Worm (Caenorhabditis elegans) whole organism, L3 larva: ENCODE results near the gene str-206.

Source experiments
- R02D3.7 ChIP-seq: fragments of 150-350 bp; optimal IDR thresholded peaks from 2 replicates; lab custom pipeline; 2014; ENCODE audit warnings: missing biosample characterization, missing genetic modification characterization
- ZK546.5 ChIP-seq: sonication (generic microtip); optimal IDR thresholded peaks from 2 replicates; lab custom pipeline; 2017; ENCODE audit warnings: missing biosample characterization, missing genetic modification characterization
- ceh-16 ChIP-seq: sonication (generic microtip); optimal IDR thresholded peaks from 2 replicates; lab custom pipeline; 2017; ENCODE audit warnings: missing biosample characterization, missing genetic modification characterization
- ceh-82 ChIP-seq: fragments of 150-350 bp; optimal IDR thresholded peaks from 2 replicates; lab custom pipeline; 2014; ENCODE audit warnings: missing biosample characterization, missing genetic modification characterization
- ceh-9 ChIP-seq: sonication (generic microtip); optimal IDR thresholded peaks from 2 replicates; lab custom pipeline; 2018; ENCODE audit warnings: missing biosample characterization, missing genetic modification characterization
- daf-12 ChIP-seq: fragments of 150-350 bp; optimal IDR thresholded peaks from 2 replicates; lab custom pipeline; 2014; ENCODE audit warnings: missing biosample characterization, missing genetic modification reagents, missing genetic modification characterization
- egl-27 ChIP-seq: sonication (generic microtip); optimal IDR thresholded peaks from 4 replicates; lab custom pipeline; 2017; ENCODE audit warnings: missing biosample characterization, missing genetic modification reagents, missing genetic modification characterization
- egl-5 ChIP-seq: fragments of 150-350 bp; optimal IDR thresholded peaks from 2 replicates; lab custom pipeline; 2017; ENCODE audit warnings: missing biosample characterization, missing genetic modification reagents, missing genetic modification characterization, inconsistent platforms
- elt-1 ChIP-seq: fragments of 150-350 bp; optimal IDR thresholded peaks from 2 replicates; lab custom pipeline; 2014; ENCODE audit warnings: missing biosample characterization, missing genetic modification characterization
- elt-2 ChIP-seq: sonication (generic microtip); optimal IDR thresholded peaks from 2 replicates; lab custom pipeline; 2016; ENCODE audit warnings: missing genetic modification reagents, mild to moderate bottlenecking, missing genetic modification characterization, missing compliant biosample characterization
- eor-1 ChIP-seq, 2 experiments: fragments of 150-350 bp; optimal IDR thresholded peaks; 2 replicates each; lab custom pipeline; 2014 to 2018; ENCODE audit warnings: missing biosample characterization in 2 of 2, missing genetic modification characterization in 2 of 2
- fkh-2 ChIP-seq: fragments of 150-350 bp; optimal IDR thresholded peaks from 2 replicates; lab custom pipeline; 2014; ENCODE audit warnings: missing biosample characterization, missing genetic modification reagents, missing genetic modification characterization
- fos-1 ChIP-seq: fragments of 150-350 bp; optimal IDR thresholded peaks from 2 replicates; lab custom pipeline; 2014; ENCODE audit warnings: missing biosample characterization, missing genetic modification characterization
- hmg-11 ChIP-seq: sonication (generic microtip); optimal IDR thresholded peaks from 2 replicates; lab custom pipeline; 2016; ENCODE audit warnings: missing genetic modification characterization, missing compliant biosample characterization
- jun-1 ChIP-seq: fragments of 150-350 bp; optimal IDR thresholded peaks from 2 replicates; lab custom pipeline; 2014; ENCODE audit warnings: missing biosample characterization, missing genetic modification reagents, missing genetic modification characterization
- lin-15B ChIP-seq: fragments of 150-350 bp; optimal IDR thresholded peaks from 2 replicates; lab custom pipeline; 2014; ENCODE audit warnings: missing biosample characterization, missing genetic modification characterization
- lin-39 ChIP-seq: fragments of 150-350 bp; optimal IDR thresholded peaks from 2 replicates; lab custom pipeline; 2018; ENCODE audit warnings: missing biosample characterization, missing genetic modification reagents, missing genetic modification characterization
- lsy-12 ChIP-seq: sonication (generic microtip); optimal IDR thresholded peaks from 2 replicates; lab custom pipeline; 2016; ENCODE audit warnings: mild to moderate bottlenecking, missing genetic modification characterization, missing compliant biosample characterization
- mdl-1 ChIP-seq: fragments of 150-350 bp; optimal IDR thresholded peaks from 2 replicates; lab custom pipeline; 2014; ENCODE audit warnings: missing biosample characterization, missing genetic modification characterization
- mml-1 ChIP-seq: fragments of 150-350 bp; sonication (generic microtip); optimal IDR thresholded peaks from 3 replicates; lab custom pipeline; 2014; ENCODE audit warnings: missing biosample characterization, missing genetic modification characterization
- nfya-1 ChIP-seq: sonication (generic microtip); optimal IDR thresholded peaks from 2 replicates; lab custom pipeline; 2017; ENCODE audit warnings: missing genetic modification characterization, mild to moderate bottlenecking, missing compliant biosample characterization, antibody characterized with exemption, moderate library complexity; ENCODE audit not compliant: insufficient read depth
- nhr-11 ChIP-seq: fragments of 150-350 bp; optimal IDR thresholded peaks from 2 replicates; lab custom pipeline; 2014; ENCODE audit warnings: missing biosample characterization, missing genetic modification characterization
- nhr-23 ChIP-seq: fragments of 150-350 bp; optimal IDR thresholded peaks from 2 replicates; lab custom pipeline; 2014; ENCODE audit warnings: missing biosample characterization, missing genetic modification reagents, missing genetic modification characterization
- nhr-237 ChIP-seq: fragments of 150-350 bp; optimal IDR thresholded peaks from 2 replicates; lab custom pipeline; 2014; ENCODE audit warnings: missing biosample characterization, missing genetic modification characterization
- nhr-25 ChIP-seq: sonication (generic microtip); optimal IDR thresholded peaks from 2 replicates; lab custom pipeline; 2017; ENCODE audit warnings: missing biosample characterization, missing genetic modification characterization
- nhr-28 ChIP-seq: fragments of 150-350 bp; optimal IDR thresholded peaks from 2 replicates; lab custom pipeline; 2014; ENCODE audit warnings: missing biosample characterization, missing genetic modification characterization
- nhr-43 ChIP-seq: sonication (generic microtip); optimal IDR thresholded peaks from 2 replicates; lab custom pipeline; 2016; ENCODE audit warnings: mild to moderate bottlenecking, missing genetic modification characterization, missing compliant biosample characterization; ENCODE audit not compliant: poor library complexity, severe bottlenecking
- nhr-67 ChIP-seq: fragments of 150-350 bp; optimal IDR thresholded peaks from 2 replicates; lab custom pipeline; 2014; ENCODE audit warnings: missing biosample characterization, missing genetic modification characterization
- nhr-76 ChIP-seq: fragments of 150-350 bp; sonication (generic microtip); optimal IDR thresholded peaks from 5 replicates; lab custom pipeline; 2014; ENCODE audit warnings: missing biosample characterization, missing genetic modification characterization
- nhr-77 ChIP-seq: fragments of 150-350 bp; optimal IDR thresholded peaks from 2 replicates; lab custom pipeline; 2014; ENCODE audit warnings: missing biosample characterization, missing genetic modification characterization
- pha-4 ChIP-seq: fragments of 150-350 bp; optimal IDR thresholded peaks from 2 replicates; lab custom pipeline; 2014; ENCODE audit warnings: missing biosample characterization, missing genetic modification reagents, missing genetic modification characterization
- pqm-1 ChIP-seq: fragments of 150-350 bp; optimal IDR thresholded peaks from 2 replicates; lab custom pipeline; 2017; ENCODE audit warnings: missing biosample characterization, missing genetic modification characterization, inconsistent platforms
- sea-2 ChIP-seq: fragments of 150-350 bp; sonication (generic microtip); optimal IDR thresholded peaks from 4 replicates; lab custom pipeline; 2014; ENCODE audit warnings: missing biosample characterization, missing genetic modification reagents, missing genetic modification characterization
- skn-1 ChIP-seq: fragments of 150-350 bp; optimal IDR thresholded peaks from 2 replicates; lab custom pipeline; 2014; ENCODE audit warnings: missing biosample characterization, missing genetic modification characterization
- snpc-4 ChIP-seq: fragments of 150-350 bp; optimal IDR thresholded peaks from 2 replicates; lab custom pipeline; 2014; ENCODE audit warnings: missing biosample characterization, missing genetic modification characterization
- tbx-2 ChIP-seq: sonication (generic microtip); optimal IDR thresholded peaks from 2 replicates; lab custom pipeline; 2016; ENCODE audit warnings: mild to moderate bottlenecking, missing genetic modification characterization, missing compliant biosample characterization
- unc-62 ChIP-seq: fragments of 150-350 bp; sonication (generic microtip); optimal IDR thresholded peaks from 4 replicates; lab custom pipeline; 2014; ENCODE audit warnings: missing biosample characterization, missing genetic modification reagents, missing genetic modification characterization
- zag-1 ChIP-seq: fragments of 150-350 bp; optimal IDR thresholded peaks from 2 replicates; lab custom pipeline; 2014; ENCODE audit warnings: missing biosample characterization, missing genetic modification characterization

str-206 gene

ce11 chrV:6248714-6249113, 30.8 kb downstream of the str-206 start:
- TF ChIP-seq sea-2, result no peak
- no peak for TF ChIP-seq ceh-82
- peak; percentile 24 for TF ChIP-seq pha-4
- TF ChIP-seq pqm-1, result peak; percentile 32
- peak; percentile 54 for TF ChIP-seq elt-2 (tag; lab: Kevin White, UChicago)
- no peak for TF ChIP-seq ceh-9 (tag; lab: Kevin White, UChicago)
- TF ChIP-seq nhr-11 (tag; lab: Kevin White, UChicago), result no peak
- peak; percentile 2 for TF ChIP-seq jun-1 (tag; lab: Kevin White, UChicago)
- TF ChIP-seq nhr-77 (tag; lab: Kevin White, UChicago), result no peak
- TF ChIP-seq nfya-1 (tag; lab: Kevin White, UChicago), result peak; percentile 15
- TF ChIP-seq hmg-11 (tag; lab: Kevin White, UChicago), result no peak
- peak; percentile 50 for TF ChIP-seq nhr-43 (tag; lab: Kevin White, UChicago)
- no peak for TF ChIP-seq tbx-2 (tag; lab: Kevin White, UChicago)
- TF ChIP-seq ZK546.5 (tag; lab: Kevin White, UChicago), result no peak
- no peak for TF ChIP-seq nhr-237 (tag; lab: Kevin White, UChicago)
- no peak for TF ChIP-seq nhr-28 (tag; lab: Kevin White, UChicago)
- TF ChIP-seq nhr-23 (tag; lab: Kevin White, UChicago), result peak; percentile 12
- TF ChIP-seq, all 47 proteins: peak for 7

- no peak for TF ChIP-seq nhr-43 (tag; lab: Kevin White, UChicago)
- TF ChIP-seq elt-1 (tag; lab: Kevin White, UChicago), result peak; percentile 28
- TF ChIP-seq ZK546.5 (tag; lab: Kevin White, UChicago), result no peak
- TF ChIP-seq nhr-25, result peak; percentile 35
- peak; percentile 15 for TF ChIP-seq pha-4
- TF ChIP-seq, all 47 proteins: peak for 3
Observed at ce11 chrV:6249135-6249534, 31.2 kb downstream of the str-206 start.

- TF ChIP-seq pqm-1, result peak; percentile 19
- no peak for TF ChIP-seq mdl-1 (tag; lab: Kevin White, UChicago)
- no peak for TF ChIP-seq ZK546.5 (tag; lab: Kevin White, UChicago)
- no peak for TF ChIP-seq lin-39 (tag; lab: Kevin White, UChicago)
- peak; percentile 87 for TF ChIP-seq elt-2 (tag; lab: Kevin White, UChicago)
- TF ChIP-seq, all 47 proteins: peak for 2
Observed at ce11 chrV:6250959-6251598, 33.1 kb downstream of the str-206 start.

DNA sequence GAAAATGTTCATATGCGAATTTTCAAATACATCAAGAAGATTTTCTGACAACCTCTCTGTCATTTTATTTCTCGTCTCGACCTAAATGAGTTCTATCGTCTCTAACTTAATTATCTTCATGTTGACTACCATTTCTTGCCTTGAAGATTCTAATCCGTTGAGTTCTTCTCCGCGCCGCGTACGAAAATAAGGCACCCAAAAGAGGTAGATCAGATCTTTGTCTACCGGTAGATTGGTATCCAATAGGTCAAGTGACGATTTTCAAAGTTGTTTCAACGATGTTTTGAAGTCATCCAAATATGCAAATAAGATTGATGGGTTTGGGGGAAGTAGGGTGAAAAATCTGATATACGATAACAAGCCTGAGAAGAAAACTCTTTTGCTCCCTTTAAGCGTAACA, 36.0 kb downstream of the str-206 start:
- TF ChIP-seq lin-15B (tag; lab: Kevin White, UChicago) (no peak), skn-1 (tag; lab: Kevin White, UChicago) (no peak), nhr-23 (tag; lab: Kevin White, UChicago) (peak; percentile 87), nhr-11 (tag; lab: Kevin White, UChicago) (no peak), nhr-67 (tag; lab: Kevin White, UChicago) (no peak), nhr-25 (peak; percentile 52), pha-4 (no peak), ceh-82 (no peak), ceh-16 (no peak), nhr-28 (tag; lab: Kevin White, UChicago) (no peak), nhr-76 (no peak), snpc-4 (no peak), elt-1 (tag; lab: Kevin White, UChicago) (peak; percentile 94), unc-62 (no peak)

DNA sequence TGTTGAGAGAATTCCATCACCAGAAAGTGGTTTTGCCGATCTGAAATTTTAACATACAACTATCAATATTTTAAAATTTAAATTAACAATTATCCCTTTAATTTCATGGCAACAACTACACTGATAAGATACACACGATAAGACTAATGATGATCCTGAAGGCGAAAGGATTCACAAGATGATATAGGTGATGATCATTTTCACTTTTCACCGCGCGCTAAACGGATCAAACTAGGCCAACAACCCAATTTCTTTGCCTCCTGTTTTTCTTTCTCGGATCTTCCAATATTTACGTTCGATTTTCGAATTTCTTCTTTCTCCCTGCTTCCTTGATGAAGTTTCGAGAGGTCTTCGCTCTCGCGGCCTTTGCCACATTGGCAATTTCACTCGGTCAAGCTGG, 41.2 kb downstream of the str-206 start, which contains the start of gene K08B12.1:
Gene K08B12.1 (plus strand): TSS at position 229 of the 400 bp plus-strand sequence.
- TF ChIP-seq R02D3.7 (no peak), nhr-23 (tag; lab: Kevin White, UChicago) (peak; percentile 68)
- TF ChIP-seq, all 47 proteins: peak for 1

DNA sequence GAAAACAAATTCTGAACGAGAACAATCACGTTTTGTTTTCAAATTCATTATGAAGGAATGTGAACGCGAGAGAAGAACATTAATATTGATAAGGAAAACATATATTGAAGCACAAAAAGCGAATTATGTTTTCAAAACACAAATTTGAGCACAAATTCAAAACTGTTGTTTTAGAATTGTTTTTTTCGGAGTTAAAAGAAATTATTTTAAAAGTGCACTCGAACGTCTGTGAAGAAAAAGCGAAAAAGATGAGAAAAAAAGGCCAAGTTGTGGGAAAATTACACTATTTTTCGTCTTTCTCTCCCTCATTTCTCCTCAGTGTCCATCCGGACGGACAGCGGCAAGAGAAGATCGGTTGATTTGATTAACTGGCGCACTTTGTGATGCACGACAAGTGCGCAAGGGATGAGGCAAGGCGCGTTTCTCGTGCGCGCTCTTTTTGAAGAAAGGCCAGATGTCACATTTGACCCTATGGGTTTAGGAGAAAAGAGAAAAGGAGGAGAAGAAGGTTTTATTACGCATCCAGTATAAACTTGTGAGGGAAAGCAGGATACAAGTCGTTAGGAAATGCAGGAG, 49.4 kb downstream of the str-206 start, which contains the start of gene mrck-1:
Gene mrck-1 (minus strand): TSS at position 51 of the 576 bp plus-strand sequence.
- TF ChIP-seq fos-1 (tag; lab: Kevin White, UChicago) (no peak), unc-62 (peak; percentile 74), daf-12 (tag; lab: Kevin White, UChicago) (peak; percentile 46), nhr-67 (tag; lab: Kevin White, UChicago) (no peak), nhr-77 (tag; lab: Kevin White, UChicago) (no peak), mdl-1 (tag; lab: Kevin White, UChicago) (no peak), egl-5 (peak; percentile 87), nhr-25 (peak; percentile 97), elt-2 (tag; lab: Kevin White, UChicago) (peak; percentile 57), jun-1 (tag; lab: Kevin White, UChicago) (peak; percentile 86), lin-15B (tag; lab: Kevin White, UChicago) (peak; percentile 86), fkh-2 (tag; lab: Kevin White, UChicago) (no peak), zag-1 (tag; lab: Kevin White, UChicago) (peak; percentile 78), nfya-1 (tag; lab: Kevin White, UChicago) (peak; percentile 91), sea-2 (no peak), ceh-82 (peak; percentile 50), mml-1 (no peak), pqm-1 (no peak), lsy-12 (peak; percentile 84), pha-4 (peak; percentile 74), eor-1 (tag; optimal IDR thresholded peaks at IDR 0.05; lab: Kevin White, UChicago) (no peak), nhr-23 (tag; lab: Kevin White, UChicago) (peak; percentile 95), egl-27 (tag; lab: Kevin White, UChicago) (peak; percentile 57), skn-1 (tag; lab: Kevin White, UChicago) (peak; percentile 59)
